Worm (Caenorhabditis elegans) whole organism, early embryonic: ENCODE measurements around the gene F28D1.6.

Experiments used
- B0310.2 ChIP-seq: sonication (generic microtip); optimal IDR thresholded peaks from 2 replicates; lab custom pipeline; 2016; ENCODE audit warnings: mild to moderate bottlenecking, missing genetic modification characterization, missing compliant biosample characterization
- F13C5.2 ChIP-seq: sonication (generic microtip); optimal IDR thresholded peaks from 2 replicates; lab custom pipeline; 2017; ENCODE audit warnings: mild to moderate bottlenecking, missing genetic modification characterization, inconsistent platforms, missing compliant biosample characterization
- aly-1 ChIP-seq: sonication (generic microtip); optimal IDR thresholded peaks from 2 replicates; lab custom pipeline; 2016; ENCODE audit warnings: missing genetic modification characterization, missing compliant biosample characterization
- ama-1 ChIP-seq: fragments of 150-350 bp; optimal IDR thresholded peaks from 2 replicates; lab custom pipeline; 2014
- ceh-13 ChIP-seq: fragments of 200-800 bp; sonication (Bioruptor generic); optimal IDR thresholded peaks from 2 replicates; lab custom pipeline; 2018; ENCODE audit warnings: mild to moderate bottlenecking, missing genetic modification characterization, missing compliant biosample characterization
- ceh-36 ChIP-seq: sonication (generic microtip); optimal IDR thresholded peaks from 2 replicates; lab custom pipeline; 2016; ENCODE audit warnings: missing genetic modification characterization, inconsistent platforms, missing compliant biosample characterization
- ets-7 ChIP-seq: sonication (generic microtip); optimal IDR thresholded peaks from 2 replicates; lab custom pipeline; 2016; ENCODE audit warnings: missing genotype, missing genetic modification characterization, missing compliant biosample characterization
- flt-1 ChIP-seq: fragments of 200-800 bp; sonication (Bioruptor generic); IDR thresholded peaks from 2 replicates; pipeline ENCODE4 v1.3.6; 2022; ENCODE audit warnings: missing genetic modification characterization, missing compliant biosample characterization
- hmbx-1 ChIP-seq: sonication (generic microtip); optimal IDR thresholded peaks from 2 replicates; lab custom pipeline; 2016; ENCODE audit warnings: mild to moderate bottlenecking, missing genetic modification characterization, missing compliant biosample characterization
- hmg-4 ChIP-seq: fragments of 200-800 bp; sonication (Bioruptor generic); optimal IDR thresholded peaks from 2 replicates; lab custom pipeline; 2018; ENCODE audit warnings: mild to moderate bottlenecking, missing genetic modification characterization, missing compliant biosample characterization
- hnd-1 ChIP-seq: sonication (generic microtip); optimal IDR thresholded peaks from 2 replicates; lab custom pipeline; 2016; ENCODE audit warnings: missing genetic modification characterization, missing compliant biosample characterization
- pes-1 ChIP-seq: fragments of 200-800 bp; sonication (Bioruptor generic); IDR thresholded peaks from 2 replicates; pipeline ENCODE4 v1.3.6; 2022; ENCODE audit warnings: missing genetic modification reagents, missing genetic modification characterization, missing compliant biosample characterization
- scrt-1 ChIP-seq: fragments of 200-800 bp; sonication (Bioruptor generic); IDR thresholded peaks from 2 replicates; pipeline ENCODE4 v1.3.6; 2022; ENCODE audit warnings: missing genetic modification characterization, missing compliant biosample characterization
- sea-1 ChIP-seq: fragments of 200-800 bp; sonication (Bioruptor generic); conservative IDR thresholded peaks from 2 replicates; pipeline ENCODE4 v1.3.6; 2022; ENCODE audit warnings: missing genetic modification characterization, missing compliant biosample characterization
- tbx-11 ChIP-seq: fragments of 200-800 bp; sonication (Bioruptor generic); IDR thresholded peaks from 2 replicates; pipeline ENCODE4 v1.3.6; 2022; ENCODE audit warnings: missing genetic modification characterization, missing compliant biosample characterization
- tbx-37 ChIP-seq: fragments of 200-800 bp; sonication (Bioruptor generic); conservative IDR thresholded peaks from 2 replicates; pipeline ENCODE4 v1.3.6; 2022; ENCODE audit warnings: missing genetic modification reagents, missing genetic modification characterization, missing compliant biosample characterization
- tra-4 ChIP-seq: sonication (generic microtip); optimal IDR thresholded peaks from 2 replicates; lab custom pipeline; 2017; ENCODE audit warnings: missing genetic modification characterization, missing compliant biosample characterization

Gene F28D1.6

DNA sequence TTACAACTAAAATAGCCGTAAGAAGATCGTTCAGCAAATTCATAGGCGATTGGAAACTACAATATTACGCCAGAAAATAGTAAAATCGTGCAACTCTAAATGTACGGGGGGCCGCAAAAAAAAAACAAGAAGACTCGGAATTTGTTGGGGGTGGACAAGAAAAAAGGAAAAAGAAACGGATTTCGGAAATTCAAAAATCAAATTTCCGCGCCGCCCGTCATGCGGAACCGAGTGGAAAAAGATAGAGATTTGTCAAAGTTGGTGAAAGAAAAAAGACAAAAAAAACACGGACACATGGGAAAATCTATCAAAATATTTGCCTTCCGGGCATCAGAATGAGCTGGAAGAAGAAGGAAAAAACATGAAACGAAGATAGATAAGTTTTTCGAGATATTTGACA lies 34.3 kb upstream of the F28D1.6 start:
- TF ChIP-seq ets-7 (tag; lab: Kevin White, UChicago) (no peak), tbx-37 (GFP tag; lab: Robert Waterston, UW) (no peak), F13C5.2 (tag; lab: Kevin White, UChicago) (no peak), hnd-1 (no peak), ama-1 (lab: Kevin White, UChicago) (no peak), scrt-1 (GFP tag; lab: Robert Waterston, UW) (no peak), sea-1 (no peak), aly-1 (tag; lab: Kevin White, UChicago) (no peak), flt-1 (no peak), hmbx-1 (tag; lab: Kevin White, UChicago) (no peak), B0310.2 (tag; lab: Kevin White, UChicago) (no peak), pes-1 (GFP tag; lab: Robert Waterston, UW) (no peak), tbx-11 (GFP tag; lab: Robert Waterston, UW) (no peak), hmg-4 (GFP tag; lab: Kevin White, UChicago) (no peak), ceh-36 (no peak), tra-4 (no peak)

DNA sequence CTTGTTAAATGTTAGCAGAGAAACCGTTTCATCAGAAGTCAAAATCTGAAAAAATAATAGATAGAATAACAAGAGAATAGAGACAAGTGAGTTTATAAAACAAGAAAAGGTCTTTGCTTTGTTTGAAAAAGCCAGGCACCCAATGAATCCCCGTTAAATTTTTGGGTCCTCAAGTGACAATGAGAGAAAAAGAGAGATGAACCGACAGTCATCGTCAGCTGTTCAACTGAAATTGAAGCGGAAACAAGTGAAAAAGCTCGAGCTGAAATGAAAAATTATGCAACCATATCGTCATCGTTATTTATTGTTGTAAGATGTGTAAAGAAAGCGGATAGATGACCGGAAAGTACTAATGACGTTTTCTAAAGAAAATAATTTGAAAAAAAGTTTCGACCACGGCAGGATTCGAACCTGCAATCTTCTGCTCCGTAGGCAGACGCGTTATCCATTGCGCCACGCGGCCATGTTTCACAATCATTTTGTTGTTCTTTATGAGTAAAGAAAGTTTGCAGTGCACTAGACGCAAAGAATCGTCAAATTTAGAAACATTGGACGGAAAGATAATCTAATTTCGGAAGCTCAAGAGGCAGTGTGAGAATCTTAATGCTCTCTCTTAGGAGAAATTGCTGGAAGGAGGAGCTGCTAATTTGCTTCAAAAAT lies 32.7 kb upstream of the F28D1.6 start, which contains the start of gene F08G5.3:
F08G5.3 (minus strand) TSS at position 51 of the 660 bp plus-strand sequence.
- TF ChIP-seq aly-1 (tag; lab: Kevin White, UChicago) (no peak), ama-1 (lab: Kevin White, UChicago) (no peak), F13C5.2 (tag; lab: Kevin White, UChicago) (peak; percentile 0), hmbx-1 (tag; lab: Kevin White, UChicago) (no peak), tbx-11 (GFP tag; lab: Robert Waterston, UW) (no peak), sea-1 (0 out of 2 replicates have a peak, but pooled peaks have one; percentile 9), flt-1 (peak; percentile 43; the same call in 1 of the 2 replicates), scrt-1 (GFP tag; lab: Robert Waterston, UW) (peak; percentile 57; the same call in 1 of the 2 replicates), B0310.2 (tag; lab: Kevin White, UChicago) (no peak), ceh-36 (no peak), hmg-4 (GFP tag; lab: Kevin White, UChicago) (no peak), tra-4 (no peak), tbx-37 (GFP tag; lab: Robert Waterston, UW) (0 out of 2 replicates have a peak, but pooled peaks have one; percentile 15), ets-7 (tag; lab: Kevin White, UChicago) (no peak), ceh-13 (no peak), pes-1 (GFP tag; lab: Robert Waterston, UW) (peak; percentile 77), hnd-1 (no peak)

DNA sequence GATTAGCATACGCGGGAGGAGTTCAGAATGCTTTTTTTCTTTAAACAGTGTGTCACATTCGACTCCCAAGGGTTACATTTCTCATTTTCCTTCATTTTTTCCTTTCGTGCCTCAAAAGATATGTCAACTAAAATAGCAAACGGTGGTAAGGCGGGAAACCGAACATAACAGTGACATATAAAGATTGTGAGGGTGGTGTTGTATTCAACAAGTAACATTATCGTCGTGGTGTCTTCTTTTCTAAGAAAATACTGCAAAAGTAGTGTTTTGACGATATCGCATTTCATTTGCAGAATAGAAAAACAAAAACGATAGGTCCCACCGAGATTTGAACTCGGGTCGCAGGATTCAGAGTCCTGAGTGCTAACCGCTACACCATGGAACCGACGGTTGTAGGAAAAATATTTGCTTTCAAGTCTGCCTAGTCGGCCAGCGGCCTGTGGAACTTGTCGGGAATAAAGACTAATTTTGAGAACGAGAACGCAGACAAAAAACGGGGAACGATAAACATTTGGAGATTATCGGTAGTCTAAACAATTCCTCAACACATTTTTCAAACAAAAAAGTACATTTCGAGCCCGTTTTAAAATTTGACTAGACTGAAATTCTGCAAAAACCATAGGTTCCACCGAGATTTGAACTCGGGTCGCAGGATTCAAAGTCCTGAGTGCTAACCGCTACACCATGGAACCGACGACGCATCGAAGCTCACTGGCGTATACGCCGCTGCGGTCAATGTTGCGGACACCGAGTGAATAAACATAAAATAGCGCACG lies 31.9 kb upstream of the F28D1.6 start:
- TF ChIP-seq pes-1 (GFP tag; lab: Robert Waterston, UW) (peak; percentile 58; the same call in 1 of the 2 replicates), ceh-36 (peak; percentile 29), hmg-4 (GFP tag; lab: Kevin White, UChicago) (peak; percentile 31), tbx-11 (GFP tag; lab: Robert Waterston, UW) (0 out of 2 replicates have a peak, but pooled peaks have one; percentile 45), hnd-1 (no peak), scrt-1 (GFP tag; lab: Robert Waterston, UW) (0 out of 2 replicates have a peak, but pooled peaks have one; percentile 35), hmbx-1 (tag; lab: Kevin White, UChicago) (no peak), sea-1 (peak; percentile 60; the same call in 1 of the 2 replicates), B0310.2 (tag; lab: Kevin White, UChicago) (no peak), flt-1 (peak; percentile 46; the same call in 1 of the 2 replicates), tbx-37 (GFP tag; lab: Robert Waterston, UW) (peak; percentile 57)

DNA sequence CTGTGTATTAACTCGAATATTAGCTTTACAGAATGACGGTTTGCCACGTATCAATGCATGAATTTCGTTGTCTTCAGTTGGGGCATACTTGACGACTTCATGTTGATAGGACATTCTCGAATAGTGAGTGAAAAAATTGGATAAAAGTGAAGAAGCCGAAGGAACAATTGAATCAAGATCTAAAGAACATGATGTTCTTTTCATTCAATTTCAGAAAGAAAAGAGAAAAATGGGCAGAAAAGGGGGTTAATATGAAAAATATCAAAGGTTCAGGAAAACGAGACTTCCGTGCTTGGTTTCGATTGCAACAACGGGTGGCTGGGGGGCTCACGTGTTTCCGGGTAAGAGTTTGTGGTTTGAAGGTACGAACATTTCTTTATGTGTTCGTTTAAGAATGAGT lies 29.6 kb upstream of the F28D1.6 start:
- no peak for TF ChIP-seq ama-1 (lab: Kevin White, UChicago)
- no peak for TF ChIP-seq F13C5.2 (tag; lab: Kevin White, UChicago)
- no peak for TF ChIP-seq pes-1 (GFP tag; lab: Robert Waterston, UW)
- no peak for TF ChIP-seq scrt-1 (GFP tag; lab: Robert Waterston, UW)
- TF ChIP-seq aly-1 (tag; lab: Kevin White, UChicago) = no peak
- TF ChIP-seq ceh-13 = no peak
- TF ChIP-seq hmbx-1 (tag; lab: Kevin White, UChicago) = no peak
- no peak for TF ChIP-seq tra-4
- TF ChIP-seq hmg-4 (GFP tag; lab: Kevin White, UChicago) = no peak
- no peak for TF ChIP-seq ets-7 (tag; lab: Kevin White, UChicago)

DNA sequence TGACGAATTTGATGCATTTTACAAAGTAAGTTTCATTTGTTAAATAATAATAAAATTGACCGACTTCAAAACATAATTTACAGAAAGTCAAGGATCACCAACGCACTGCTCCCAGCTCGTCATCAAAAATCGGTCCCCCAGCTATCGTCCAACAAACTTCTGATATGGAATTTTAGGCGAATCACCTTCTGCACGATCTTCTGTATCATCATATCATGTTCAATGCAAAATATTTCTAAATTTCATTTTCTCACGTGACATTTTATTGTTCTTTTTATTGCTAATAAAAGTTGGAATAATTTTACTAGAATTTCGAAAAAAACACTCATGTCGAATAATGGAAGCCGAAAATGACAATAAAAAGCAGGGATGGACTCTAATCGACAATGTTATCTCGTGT lies 25.2 kb upstream of the F28D1.6 start, which contains the start of gene acl-13:
acl-13 (plus strand) TSS at position 301 of the 400 bp plus-strand sequence.
- TF ChIP-seq tra-4 (no peak), tbx-37 (GFP tag; lab: Robert Waterston, UW) (no peak), hnd-1 (no peak), tbx-11 (GFP tag; lab: Robert Waterston, UW) (no peak), hmbx-1 (tag; lab: Kevin White, UChicago) (no peak), pes-1 (GFP tag; lab: Robert Waterston, UW) (no peak), ama-1 (lab: Kevin White, UChicago) (no peak), B0310.2 (tag; lab: Kevin White, UChicago) (no peak), flt-1 (no peak), ets-7 (tag; lab: Kevin White, UChicago) (no peak), aly-1 (tag; lab: Kevin White, UChicago) (no peak), sea-1 (no peak), hmg-4 (GFP tag; lab: Kevin White, UChicago) (no peak), F13C5.2 (tag; lab: Kevin White, UChicago) (no peak), ceh-36 (no peak), ceh-13 (no peak), scrt-1 (GFP tag; lab: Robert Waterston, UW) (no peak)

DNA sequence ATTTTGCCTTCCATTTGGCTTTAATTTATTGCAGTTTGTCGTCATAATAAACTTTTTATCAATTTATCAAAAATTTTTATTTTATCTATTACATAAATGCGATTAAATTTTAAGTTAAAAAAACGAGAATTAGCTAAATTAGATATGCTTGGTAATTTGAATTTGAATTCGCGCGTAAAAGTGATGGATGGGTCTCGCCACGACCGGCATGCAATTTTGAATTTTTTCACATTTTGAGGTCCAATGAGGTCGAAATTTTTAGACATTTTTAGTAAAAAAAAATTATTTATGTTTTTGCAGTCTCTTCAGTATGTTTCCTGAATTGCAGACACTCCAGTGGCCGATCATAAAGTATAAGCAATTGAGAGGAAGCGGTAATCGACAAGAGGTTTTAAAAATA lies 23.7 kb upstream of the F28D1.6 start, which contains the start of gene dsb-1:
dsb-1 (plus strand) TSS at position 301 of the 400 bp plus-strand sequence.
- TF ChIP-seq ama-1 (lab: Kevin White, UChicago) (no peak), tbx-37 (GFP tag; lab: Robert Waterston, UW) (no peak), hmbx-1 (tag; lab: Kevin White, UChicago) (no peak), tra-4 (no peak), pes-1 (GFP tag; lab: Robert Waterston, UW) (no peak), tbx-11 (GFP tag; lab: Robert Waterston, UW) (no peak), sea-1 (no peak), F13C5.2 (tag; lab: Kevin White, UChicago) (no peak), ceh-36 (no peak), flt-1 (no peak), ets-7 (tag; lab: Kevin White, UChicago) (no peak)
